Worm (Caenorhabditis elegans): ENCODE results near the gene C11E4.7.

Gene C11E4.7

ce11 chrX:9616919-9617318 is at the start of gene C11E4.7:
Gene C11E4.7, plus strand, starts transcription at chrX:9617219.
- TF ChIP-seq mxl-3 (GFP tag; optimal IDR thresholded peaks at IDR 0.05) (no peak), aha-1 (tag) (peak; percentile 29), dmd-6 (GFP tag; IDR thresholded peaks at IDR 0.05) (peak; percentile 26; the same call in 1 of the 2 replicates), tra-1 (GFP tag; IDR thresholded peaks at IDR 0.05) (peak; percentile 59; the same call in 1 of the 2 replicates)

- TF ChIP-seq nhr-28 (tag; optimal IDR thresholded peaks at IDR 0.05) (peak; percentile 26), mxl-3 (GFP tag; optimal IDR thresholded peaks at IDR 0.05) (peak; percentile 9), dve-1 (tag; optimal IDR thresholded peaks at IDR 0.05; ENCODE audit: insufficient read depth) (peak; percentile 48), fkh-10 (GFP tag; optimal IDR thresholded peaks at IDR 0.05) (no peak), ceh-62 (tag; optimal IDR thresholded peaks at IDR 0.05) (no peak), dmd-6 (GFP tag; IDR thresholded peaks at IDR 0.05) (peak; percentile 72), nhr-76 (tag; optimal IDR thresholded peaks at IDR 0.05) (no peak), hif-1 (tag; optimal IDR thresholded peaks at IDR 0.05) (peak in 1 of 2 experiments; percentile 41), mdl-1 (tag; optimal IDR thresholded peaks at IDR 0.05) (peak in 1 of 2 experiments; percentile 10), hlh-11 (tag; optimal IDR thresholded peaks at IDR 0.05) (peak; percentile 69), daf-16 (GFP tag; optimal IDR thresholded peaks at IDR 0.05) (no peak), daf-16 (tag; optimal IDR thresholded peaks at IDR 0.05) (peak; percentile 59), lin-39 (tag; optimal IDR thresholded peaks at IDR 0.05) (no peak), mxl-2 (GFP tag; conservative IDR thresholded peaks at IDR 0.05) (0 out of 2 replicates have a peak, but pooled peaks have one; percentile 5), nhr-42 (GFP tag; IDR thresholded peaks at IDR 0.05) (no peak), pqm-1 (tag; optimal IDR thresholded peaks at IDR 0.05) (peak; percentile 74), php-3 (GFP tag; IDR thresholded peaks at IDR 0.05) (0 out of 2 replicates have a peak, but pooled peaks have one; percentile 34)
These were observed 48.4 kb upstream of the C11E4.7 start for ce11 chrX:9568574-9568973.

- TF ChIP-seq lin-38 (GFP tag; IDR thresholded peaks at IDR 0.05) (no peak), nhr-102 (tag; optimal IDR thresholded peaks at IDR 0.05) (no peak), pha-4 (GFP tag; IDR thresholded peaks at IDR 0.05) (no peak), pha-4 (tag; optimal IDR thresholded peaks at IDR 0.05) (no peak), nhr-6 (tag; optimal IDR thresholded peaks at IDR 0.05) (no peak), unc-62 (GFP tag; optimal IDR thresholded peaks at IDR 0.05 in 1 of 2) (peak in 1 of 2 experiments; percentile 43), unc-62 (tag; optimal IDR thresholded peaks at IDR 0.05) (no peak), tag-97 (GFP tag; IDR thresholded peaks at IDR 0.05) (no peak)
These were observed 40.1 kb upstream of the C11E4.7 start, which contains the start of gene glb-17 for ce11 chrX:9576928-9577327. Gene glb-17, minus strand, starts transcription at chrX:9577028.

ce11 chrX:9584333-9584732 is 32.7 kb upstream of the C11E4.7 start, which contains the start of gene gpx-5:
Gene gpx-5, plus strand, starts transcription at chrX:9584668.
- TF ChIP-seq rbr-2 (tag; optimal IDR thresholded peaks at IDR 0.05) (no peak), nhr-28 (tag; optimal IDR thresholded peaks at IDR 0.05) (peak; percentile 35), mxl-3 (GFP tag; optimal IDR thresholded peaks at IDR 0.05) (peak; percentile 14), nhr-42 (GFP tag; IDR thresholded peaks at IDR 0.05) (no peak), dve-1 (tag; optimal IDR thresholded peaks at IDR 0.05; ENCODE audit: insufficient read depth) (peak; percentile 1), aly-2 (tag; optimal IDR thresholded peaks at IDR 0.05) (no peak), aha-1 (tag) (peak; percentile 12), unc-62 (GFP tag; optimal IDR thresholded peaks at IDR 0.05 in 1 of 2) (peak in 1 of 2 experiments; percentile 87), unc-62 (tag; optimal IDR thresholded peaks at IDR 0.05) (no peak), Y48G9A.11 (GFP tag; IDR thresholded peaks at IDR 0.05) (no peak), mdl-1 (tag; optimal IDR thresholded peaks at IDR 0.05) (peak in 1 of 2 experiments; percentile 30)

ce11 chrX:9585584-9586166 is 31.3 kb upstream of the C11E4.7 start:
- no peak for TF ChIP-seq mes-2 (tag; optimal IDR thresholded peaks at IDR 0.05; ENCODE audit: poor library complexity, severe bottlenecking)
- peak in 1 of 2 experiments; percentile 96 for TF ChIP-seq unc-62 (GFP tag; optimal IDR thresholded peaks at IDR 0.05 in 1 of 2)
- no peak for TF ChIP-seq unc-62 (tag; optimal IDR thresholded peaks at IDR 0.05)
- no peak for TF ChIP-seq hlh-30 (tag; optimal IDR thresholded peaks at IDR 0.05; ENCODE audit: insufficient read depth)
- no peak for TF ChIP-seq lsy-2 (tag; optimal IDR thresholded peaks at IDR 0.05)
